Worm (Caenorhabditis elegans) whole organism, L2 larva: ENCODE results near the gene F11D11.22.

ENCODE experiments used
- ama-1 ChIP-seq: fragments of 150-350 bp; optimal IDR thresholded peaks from 2 replicates; lab custom pipeline; 2018; ENCODE audit warnings: inconsistent platforms
- blmp-1 ChIP-seq: sonication (generic microtip); optimal IDR thresholded peaks from 2 replicates; lab custom pipeline; 2017; ENCODE audit warnings: missing genetic modification characterization, mild to moderate bottlenecking, missing compliant biosample characterization, antibody characterized with exemption, moderate library complexity; ENCODE audit not compliant: insufficient read depth
- ceh-16 ChIP-seq: fragments of 150-350 bp; optimal IDR thresholded peaks from 2 replicates; lab custom pipeline; 2014; ENCODE audit warnings: missing biosample characterization, missing genetic modification characterization
- elt-3 ChIP-seq: sonication (generic microtip); optimal IDR thresholded peaks from 2 replicates; lab custom pipeline; 2017; ENCODE audit warnings: missing biosample characterization, missing genetic modification characterization
- mdl-1 ChIP-seq, 2 experiments: fragments of 150-350 bp in 1 of 2; sonication (generic microtip) in 1 of 2; optimal IDR thresholded peaks; 2 replicates each; lab custom pipeline; 2017; ENCODE audit warnings: missing biosample characterization in 2 of 2, missing genetic modification characterization in 2 of 2
- nhr-12 ChIP-seq: fragments of 150-350 bp; optimal IDR thresholded peaks from 2 replicates; lab custom pipeline; 2014; ENCODE audit warnings: missing biosample characterization, missing genetic modification characterization
- skn-1 ChIP-seq: sonication (generic microtip); optimal IDR thresholded peaks from 2 replicates; lab custom pipeline; 2017; ENCODE audit warnings: missing biosample characterization, missing genetic modification characterization
- snpc-4 ChIP-seq: fragments of 150-350 bp; optimal IDR thresholded peaks from 2 replicates; lab custom pipeline; 2014; ENCODE audit warnings: missing biosample characterization, missing genetic modification characterization
- unc-55 ChIP-seq: fragments of 150-350 bp; sonication (generic microtip); optimal IDR thresholded peaks from 3 replicates; lab custom pipeline; 2014; ENCODE audit warnings: missing biosample characterization, missing genetic modification reagents, missing genetic modification characterization
- unc-62 ChIP-seq: fragments of 150-350 bp; optimal IDR thresholded peaks from 2 replicates; lab custom pipeline; 2014; ENCODE audit warnings: missing biosample characterization, missing genetic modification reagents, missing genetic modification characterization

DNA sequence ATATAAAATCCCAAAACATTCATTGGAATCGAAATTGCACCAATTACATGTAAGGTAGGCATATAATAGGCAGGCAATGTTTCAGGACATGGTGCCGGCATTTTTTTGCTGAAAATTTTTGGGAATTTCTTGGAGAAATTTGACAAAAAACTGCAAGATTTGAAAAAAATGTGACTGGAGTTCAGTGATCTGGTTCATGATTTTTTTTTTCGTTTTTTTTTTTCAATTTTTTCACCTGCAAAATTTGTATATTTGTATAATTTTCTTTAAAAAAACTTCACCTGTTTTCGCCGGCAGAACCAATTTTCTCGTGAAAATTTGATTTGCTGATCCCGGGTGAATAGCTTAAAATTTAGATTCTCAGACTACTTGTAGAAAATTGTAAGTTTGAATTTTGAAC, 44.3 kb downstream of the F11D11.22 start, which contains the start of gene sri-10:
- TF ChIP-seq snpc-4 (tag; lab: Kevin White, UChicago), result no peak
- TF ChIP-seq blmp-1 (tag; lab: Kevin White, UChicago), result no peak
- TF ChIP-seq mdl-1 (tag; optimal IDR thresholded peaks at IDR 0.05; lab: Kevin White, UChicago), result no peak
- no peak for TF ChIP-seq ama-1
- TF ChIP-seq nhr-12 (tag; lab: Kevin White, UChicago), result no peak
- no peak for TF ChIP-seq skn-1 (tag; lab: Kevin White, UChicago)
- no peak for TF ChIP-seq unc-55 (GFP tag; lab: Kevin White, UChicago)
- TF ChIP-seq elt-3 (tag; lab: Kevin White, UChicago), result no peak
- no peak for TF ChIP-seq unc-62 (GFP tag; lab: Kevin White, UChicago)
- TF ChIP-seq ceh-16 (tag; lab: Kevin White, UChicago), result no peak
